Worm (Caenorhabditis elegans) whole organism, young adult: ENCODE data around the gene F54E4.2.

Source experiments
- B0019.2 ChIP-seq: fragments of 200-800 bp; sonication (Bioruptor generic); conservative IDR thresholded peaks from 2 replicates; pipeline ENCODE4 v1.3.6; 2022; ENCODE audit warnings: missing genetic modification reagents, missing genetic modification characterization, missing compliant biosample characterization
- B0336.3 ChIP-seq: fragments of 200-800 bp; sonication (Bioruptor generic); IDR thresholded peaks from 2 replicates; pipeline ENCODE4 v1.3.6; 2022; ENCODE audit warnings: missing genetic modification characterization, missing compliant biosample characterization
- C06A6.2 ChIP-seq: fragments of 200-800 bp; sonication (Bioruptor generic); conservative IDR thresholded peaks from 2 replicates; pipeline ENCODE4 v1.3.6; 2022; ENCODE audit warnings: missing genetic modification characterization, missing compliant biosample characterization
- F22D6.2 ChIP-seq: sonication (generic microtip); optimal IDR thresholded peaks from 2 replicates; lab custom pipeline; 2016; ENCODE audit warnings: mild to moderate bottlenecking, missing genetic modification characterization, missing compliant biosample characterization
- F23B12.7 ChIP-seq: sonication (generic microtip); optimal IDR thresholded peaks from 2 replicates; lab custom pipeline; 2017; ENCODE audit warnings: missing genetic modification characterization, mild to moderate bottlenecking, missing compliant biosample characterization, antibody characterized with exemption, moderate library complexity; ENCODE audit not compliant: insufficient read depth
- F39B2.1 ChIP-seq: fragments of 200-800 bp; sonication (Bioruptor generic); IDR thresholded peaks from 2 replicates; pipeline ENCODE4 v1.3.6; 2022; ENCODE audit warnings: missing genetic modification reagents, missing genetic modification characterization, missing compliant biosample characterization
- F52B5.7 ChIP-seq: sonication (generic microtip); optimal IDR thresholded peaks from 2 replicates; lab custom pipeline; 2016; ENCODE audit warnings: mild to moderate bottlenecking, missing genetic modification characterization, missing compliant biosample characterization
- F55B11.4 ChIP-seq: sonication (generic microtip); optimal IDR thresholded peaks from 2 replicates; lab custom pipeline; 2016; ENCODE audit warnings: missing compliant biosample characterization, missing genetic modification characterization, borderline replicate concordance; ENCODE audit not compliant: insufficient read depth
- K12H6.12 ChIP-seq: fragments of 200-800 bp; sonication (Bioruptor generic); optimal IDR thresholded peaks from 2 replicates; lab custom pipeline; 2018; ENCODE audit warnings: mild to moderate bottlenecking, missing genetic modification characterization, missing compliant biosample characterization
- Y95B8A.8 ChIP-seq: fragments of 200-800 bp; sonication (Bioruptor generic); IDR thresholded peaks from 2 replicates; pipeline ENCODE4 v1.3.6; 2022; ENCODE audit warnings: missing genetic modification reagents, missing genetic modification characterization, missing compliant biosample characterization
- ama-1 ChIP-seq, 3 experiments: fragments of 150-350 bp in 1 of 3; sonication (generic microtip) in 2 of 3; optimal IDR thresholded peaks; 2 replicates each; lab custom pipeline; 2014 to 2018; ENCODE audit warnings: missing biosample characterization in 2 of 3, missing genetic modification characterization in 2 of 3, missing genetic modification reagents in 2 of 3
- aptf-2 ChIP-seq: fragments of 200-800 bp; sonication (Bioruptor generic); conservative IDR thresholded peaks from 2 replicates; pipeline ENCODE4 v1.3.6; 2022; ENCODE audit warnings: missing genetic modification reagents, missing genetic modification characterization, missing compliant biosample characterization
- aptf-3 ChIP-seq: fragments of 200-800 bp; sonication (Bioruptor generic); IDR thresholded peaks from 2 replicates; pipeline ENCODE4 v1.3.6; 2022; ENCODE audit warnings: missing genetic modification characterization, missing compliant biosample characterization
- attf-5 ChIP-seq: fragments of 200-800 bp; sonication (Bioruptor generic); optimal IDR thresholded peaks from 2 replicates; lab custom pipeline; 2018; ENCODE audit warnings: mild to moderate bottlenecking, missing genetic modification characterization, missing compliant biosample characterization
- attf-6 ChIP-seq: fragments of 200-800 bp; sonication (Bioruptor generic); IDR thresholded peaks from 2 replicates; pipeline ENCODE4 v1.3.6; 2022; ENCODE audit warnings: missing genetic modification reagents, missing genetic modification characterization, missing compliant biosample characterization
- bed-2 ChIP-seq: fragments of 200-800 bp; sonication (Bioruptor generic); IDR thresholded peaks from 2 replicates; pipeline ENCODE4 v1.3.6; 2022; ENCODE audit warnings: missing genetic modification reagents, missing genetic modification characterization, missing compliant biosample characterization
- ceh-58 ChIP-seq: fragments of 200-800 bp; sonication (Bioruptor generic); IDR thresholded peaks from 2 replicates; pipeline ENCODE4 v1.3.6; 2022; ENCODE audit warnings: missing genetic modification characterization, missing compliant biosample characterization
- ceh-91 ChIP-seq: fragments of 200-800 bp; sonication (Bioruptor generic); IDR thresholded peaks from 2 replicates; pipeline ENCODE4 v1.3.6; 2022; ENCODE audit warnings: missing genetic modification reagents, missing genetic modification characterization, missing compliant biosample characterization
- die-1 ChIP-seq: sonication (generic microtip); optimal IDR thresholded peaks from 2 replicates; lab custom pipeline; 2016; ENCODE audit warnings: missing genotype, mild to moderate bottlenecking, missing genetic modification characterization, missing compliant biosample characterization
- gei-17 ChIP-seq: fragments of 200-800 bp; sonication (Bioruptor generic); optimal IDR thresholded peaks from 2 replicates; lab custom pipeline; 2018; ENCODE audit warnings: mild to moderate bottlenecking, missing genetic modification characterization, missing compliant biosample characterization
- him-1 ChIP-seq: sonication (generic microtip); optimal IDR thresholded peaks from 2 replicates; lab custom pipeline; 2016; ENCODE audit warnings: missing genotype, missing genetic modification reagents, missing genetic modification characterization, missing compliant biosample characterization
- hlh-12 ChIP-seq: sonication (generic microtip); optimal IDR thresholded peaks from 2 replicates; lab custom pipeline; 2016; ENCODE audit warnings: missing genetic modification characterization, missing compliant biosample characterization
- hrde-1 ChIP-seq: sonication (generic microtip); optimal IDR thresholded peaks from 2 replicates; lab custom pipeline; 2016; ENCODE audit warnings: missing genetic modification characterization, mild to moderate bottlenecking, missing compliant biosample characterization, moderate library complexity, missing genotype, missing genetic modification reagents, borderline replicate concordance
- lin-35 ChIP-seq, 3 experiments: fragments of 150-350 bp in 2 of 3; sonication (generic microtip) in 1 of 3; optimal IDR thresholded peaks; 2 replicates each; lab custom pipeline; 2014 to 2018; ENCODE audit warnings: missing biosample characterization in 3 of 3, missing genetic modification characterization in 3 of 3, missing genetic modification reagents in 3 of 3
- lir-1 ChIP-seq: fragments of 200-800 bp; sonication (Bioruptor generic); conservative IDR thresholded peaks from 2 replicates; pipeline ENCODE4 v1.3.6; 2022; ENCODE audit warnings: missing genetic modification reagents, missing genetic modification characterization, missing compliant biosample characterization
- lsl-1 ChIP-seq: fragments of 200-800 bp; sonication (Bioruptor generic); optimal IDR thresholded peaks from 2 replicates; lab custom pipeline; 2018; ENCODE audit warnings: mild to moderate bottlenecking, missing genetic modification characterization, moderate library complexity, missing compliant biosample characterization
- lsy-27 ChIP-seq: sonication (generic microtip); optimal IDR thresholded peaks from 2 replicates; lab custom pipeline; 2017; ENCODE audit warnings: missing genetic modification characterization, mild to moderate bottlenecking, missing compliant biosample characterization, antibody characterized with exemption, missing genotype, borderline replicate concordance; ENCODE audit not compliant: insufficient read depth
- madf-6 ChIP-seq: fragments of 200-800 bp; sonication (Bioruptor generic); IDR thresholded peaks from 2 replicates; pipeline ENCODE4 v1.3.6; 2022; ENCODE audit warnings: missing genetic modification reagents, missing genetic modification characterization, missing compliant biosample characterization
- mes-4 ChIP-seq: sonication (generic microtip); optimal IDR thresholded peaks from 2 replicates; lab custom pipeline; 2016; ENCODE audit warnings: missing genotype, missing genetic modification characterization, missing compliant biosample characterization
- nfya-2 ChIP-seq: fragments of 200-800 bp; sonication (Bioruptor generic); IDR thresholded peaks from 2 replicates; pipeline ENCODE4 v1.3.6; 2022; ENCODE audit warnings: missing genetic modification reagents, missing genetic modification characterization, missing compliant biosample characterization
- nfyb-1 ChIP-seq: fragments of 200-800 bp; sonication (Bioruptor generic); IDR thresholded peaks from 2 replicates; pipeline ENCODE4 v1.3.6; 2022; ENCODE audit warnings: missing genetic modification reagents, missing genetic modification characterization, missing compliant biosample characterization
- nhr-120 ChIP-seq: fragments of 200-800 bp; sonication (Bioruptor generic); IDR thresholded peaks from 2 replicates; pipeline ENCODE4 v1.3.6; 2022; ENCODE audit warnings: missing genetic modification characterization, missing compliant biosample characterization
- nhr-80 ChIP-seq: sonication (generic microtip); optimal IDR thresholded peaks from 2 replicates; lab custom pipeline; 2016; ENCODE audit warnings: missing genetic modification characterization, missing compliant biosample characterization
- pbrm-1 ChIP-seq: fragments of 200-800 bp; sonication (Bioruptor generic); IDR thresholded peaks from 2 replicates; pipeline ENCODE4 v1.3.6; 2022; ENCODE audit warnings: missing genetic modification reagents, missing genetic modification characterization, missing compliant biosample characterization
- rcor-1 ChIP-seq: fragments of 200-800 bp; sonication (Bioruptor generic); IDR thresholded peaks from 2 replicates; pipeline ENCODE4 v1.3.6; 2022; ENCODE audit warnings: missing genetic modification reagents, missing genetic modification characterization, missing compliant biosample characterization
- rpc-1 ChIP-seq, 2 experiments: fragments of 150-350 bp in 1 of 2; sonication (generic microtip) in 1 of 2; optimal IDR thresholded peaks; 2 replicates each; lab custom pipeline; 2014 to 2018; ENCODE audit warnings: missing biosample characterization in 1 of 2, missing genetic modification characterization in 1 of 2, missing genetic modification reagents in 1 of 2, missing genotype in 1 of 2
- sdz-38 ChIP-seq: sonication (generic microtip); optimal IDR thresholded peaks from 2 replicates; lab custom pipeline; 2016; ENCODE audit warnings: missing genotype, missing genetic modification characterization, missing compliant biosample characterization
- sea-2 ChIP-seq: fragments of 200-800 bp; sonication (Bioruptor generic); IDR thresholded peaks from 2 replicates; pipeline ENCODE4 v1.3.6; 2022; ENCODE audit warnings: missing genetic modification characterization, missing compliant biosample characterization
- snpc-1.3 ChIP-seq: sonication (generic microtip); optimal IDR thresholded peaks from 2 replicates; lab custom pipeline; 2017; ENCODE audit warnings: missing genetic modification characterization, mild to moderate bottlenecking, missing compliant biosample characterization, antibody characterized with exemption, moderate library complexity, missing genotype, missing genetic modification reagents; ENCODE audit not compliant: insufficient read depth
- tbx-9 ChIP-seq: sonication (generic microtip); optimal IDR thresholded peaks from 2 replicates; lab custom pipeline; 2016; ENCODE audit warnings: borderline replicate concordance, missing genetic modification characterization, inconsistent platforms, missing compliant biosample characterization
- xnd-1 ChIP-seq: sonication (generic microtip); optimal IDR thresholded peaks from 2 replicates; lab custom pipeline; 2016; ENCODE audit warnings: missing genotype, missing genetic modification reagents, missing genetic modification characterization, missing compliant biosample characterization
- zim-3 ChIP-seq: sonication (generic microtip); optimal IDR thresholded peaks from 2 replicates; lab custom pipeline; 2017; ENCODE audit warnings: mild to moderate bottlenecking, missing genetic modification characterization, moderate library complexity, missing compliant biosample characterization
- ztf-22 ChIP-seq: fragments of 200-800 bp; sonication (Bioruptor generic); optimal IDR thresholded peaks from 2 replicates; lab custom pipeline; 2018; ENCODE audit warnings: mild to moderate bottlenecking, missing genetic modification characterization, moderate library complexity, missing compliant biosample characterization

F54E4.2 gene

ce11 chrX:14628816-14629215 lies at the start of gene F54E4.2:
F54E4.2 (minus strand) TSS chrX:14628916.
- TF ChIP-seq pbrm-1 (GFP tag; lab: Robert Waterston, UW) (no peak), aptf-2 (no peak), nhr-80 (no peak), attf-5 (GFP tag; lab: Kevin White, UChicago) (no peak), lsy-27 (tag; lab: Kevin White, UChicago) (no peak), hrde-1 (no peak), F22D6.2 (tag; lab: Kevin White, UChicago) (no peak), lsl-1 (GFP tag; lab: Kevin White, UChicago) (no peak), rcor-1 (GFP tag; lab: Robert Waterston, UW) (no peak), rpc-1 (optimal IDR thresholded peaks at IDR 0.05; lab: Kevin White, UChicago) (no peak), rpc-1 (tag; optimal IDR thresholded peaks at IDR 0.05; lab: Kevin White, UChicago) (no peak), bed-2 (GFP tag; lab: Robert Waterston, UW) (no peak)
- TF ChIP-seq, all 124 proteins: peak for 0

- TF ChIP-seq lin-35 (GFP tag; optimal IDR thresholded peaks at IDR 0.05; lab: Kevin White, UChicago) = no peak
- no peak for TF ChIP-seq nfya-2 (GFP tag; lab: Robert Waterston, UW)
- no peak for TF ChIP-seq hrde-1
- no peak for TF ChIP-seq K12H6.12 (tag; lab: Kevin White, UChicago)
- TF ChIP-seq nhr-120 (GFP tag; lab: Robert Waterston, UW) = no peak
- no peak for TF ChIP-seq lsy-27 (tag; lab: Kevin White, UChicago)
- TF ChIP-seq ztf-22 (GFP tag; lab: Kevin White, UChicago) = no peak
- TF ChIP-seq sea-2 (GFP tag; lab: Robert Waterston, UW) = no peak
- TF ChIP-seq zim-3 (tag; lab: Kevin White, UChicago) = no peak
- TF ChIP-seq B0336.3 (GFP tag; lab: Robert Waterston, UW) = no peak
- no peak for TF ChIP-seq F52B5.7 (tag; lab: Kevin White, UChicago)
- no peak for TF ChIP-seq mes-4
- no peak for TF ChIP-seq nfyb-1 (GFP tag; lab: Robert Waterston, UW)
- TF ChIP-seq ceh-91 (GFP tag; lab: Robert Waterston, UW) = no peak
These were observed 45.3 kb upstream of the F54E4.2 start, which contains the start of gene slt-1 for ce11 chrX:14674028-14674427. slt-1 (plus strand) TSS chrX:14674328.

ce11 chrX:14671300-14671699 lies 42.6 kb upstream of the F54E4.2 start:
- TF ChIP-seq tbx-9 (tag; lab: Kevin White, UChicago) (no peak), snpc-1.3 (tag; lab: Kevin White, UChicago) (no peak), C06A6.2 (GFP tag; lab: Robert Waterston, UW) (no peak), F23B12.7 (no peak), aptf-3 (GFP tag; lab: Robert Waterston, UW) (no peak), sdz-38 (tag; lab: Kevin White, UChicago) (no peak), attf-6 (no peak), die-1 (tag; lab: Kevin White, UChicago) (no peak), lsl-1 (GFP tag; lab: Kevin White, UChicago) (no peak), gei-17 (no peak)

ce11 chrX:14664028-14664427 lies 35.3 kb upstream of the F54E4.2 start, which contains the start of gene C26G2.2:
C26G2.2 (plus strand) TSS chrX:14664328.
- TF ChIP-seq hlh-12 (tag; lab: Kevin White, UChicago) (no peak), xnd-1 (tag; lab: Kevin White, UChicago) (no peak), rpc-1 (optimal IDR thresholded peaks at IDR 0.05; lab: Kevin White, UChicago) (no peak), rpc-1 (tag; optimal IDR thresholded peaks at IDR 0.05; lab: Kevin White, UChicago) (no peak), rcor-1 (GFP tag; lab: Robert Waterston, UW) (no peak), nfyb-1 (GFP tag; lab: Robert Waterston, UW) (no peak), F39B2.1 (GFP tag; lab: Robert Waterston, UW) (no peak), ceh-58 (GFP tag; lab: Robert Waterston, UW) (no peak), Y95B8A.8 (GFP tag; lab: Robert Waterston, UW) (no peak), him-1 (tag; lab: Kevin White, UChicago) (no peak), madf-6 (GFP tag; lab: Robert Waterston, UW) (no peak), F55B11.4 (tag; lab: Kevin White, UChicago) (no peak), B0019.2 (GFP tag; lab: Robert Waterston, UW) (no peak), lsy-27 (tag; lab: Kevin White, UChicago) (no peak), lir-1 (GFP tag; lab: Robert Waterston, UW) (no peak), ama-1 (optimal IDR thresholded peaks at IDR 0.05; lab: Kevin White, UChicago) (no peak), ama-1 (GFP tag; optimal IDR thresholded peaks at IDR 0.05; lab: Kevin White, UChicago) (no peak), sdz-38 (tag; lab: Kevin White, UChicago) (no peak)
